Worm (Caenorhabditis elegans): ENCODE data around the gene mct-5.

Gene mct-5

DNA sequence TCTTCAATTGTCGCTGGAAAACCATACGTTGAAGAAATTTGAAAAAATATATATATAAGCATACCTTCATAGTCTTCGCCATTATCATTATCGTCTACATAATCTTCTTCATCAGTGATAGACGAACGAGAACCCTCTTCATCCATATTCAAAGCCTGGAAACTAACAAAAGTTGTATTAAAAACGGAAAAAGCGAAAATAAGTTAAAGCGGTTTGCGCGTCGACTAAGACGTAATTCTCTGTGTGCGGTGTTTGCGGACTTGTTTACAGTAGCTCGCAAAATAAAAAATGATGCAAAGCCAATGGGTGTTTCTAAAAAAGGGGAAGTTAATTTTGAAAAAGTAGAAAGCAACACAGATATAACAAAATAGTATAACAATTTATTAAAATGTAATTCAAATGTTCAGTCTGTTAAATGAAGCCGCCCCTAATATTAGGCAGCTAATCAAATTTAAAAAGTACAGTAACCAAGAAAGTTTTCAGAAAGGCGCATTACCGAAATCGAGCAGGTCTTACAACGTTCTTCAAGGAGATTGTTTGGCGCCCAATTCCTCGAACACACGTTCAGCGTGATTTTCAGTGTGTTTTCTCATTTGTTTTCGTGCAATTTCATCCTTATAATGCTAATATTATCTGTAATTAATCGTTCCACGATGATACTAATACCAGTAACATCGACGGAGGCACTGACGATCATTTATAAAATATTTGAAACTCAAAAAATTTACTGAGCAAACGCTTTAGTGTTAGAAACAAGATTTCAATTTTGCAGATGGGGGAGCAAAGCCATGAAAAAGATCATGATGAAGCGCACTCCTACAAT, 33.7 kb upstream of the mct-5 start, which contains the start of the genes T07F8.4 and gld-3:
TSS of gene T07F8.4 (minus strand) at position 162 of the 823 bp plus-strand sequence.
TSS of gene gld-3 (plus strand) at position 773 of the 823 bp plus-strand sequence.
- peak; percentile 62 for TF ChIP-seq mep-1 (tag; optimal IDR thresholded peaks at IDR 0.05)
- no peak for TF ChIP-seq sem-2 (GFP tag; optimal IDR thresholded peaks at IDR 0.05)
- no peak for TF ChIP-seq elt-1 (tag; optimal IDR thresholded peaks at IDR 0.05; ENCODE audit: borderline replicate concordance, insufficient read depth)
- no peak for TF ChIP-seq ham-2 (GFP tag; optimal IDR thresholded peaks at IDR 0.05)
- peak; percentile 93 for TF ChIP-seq lsy-2 (tag; optimal IDR thresholded peaks at IDR 0.05)
- no peak for TF ChIP-seq pha-4 (tag; optimal IDR thresholded peaks at IDR 0.05)
- peak; percentile 42 for TF ChIP-seq sptf-1 (tag; optimal IDR thresholded peaks at IDR 0.05)
- TF ChIP-seq nhr-28 (tag; optimal IDR thresholded peaks at IDR 0.05) = no peak

DNA sequence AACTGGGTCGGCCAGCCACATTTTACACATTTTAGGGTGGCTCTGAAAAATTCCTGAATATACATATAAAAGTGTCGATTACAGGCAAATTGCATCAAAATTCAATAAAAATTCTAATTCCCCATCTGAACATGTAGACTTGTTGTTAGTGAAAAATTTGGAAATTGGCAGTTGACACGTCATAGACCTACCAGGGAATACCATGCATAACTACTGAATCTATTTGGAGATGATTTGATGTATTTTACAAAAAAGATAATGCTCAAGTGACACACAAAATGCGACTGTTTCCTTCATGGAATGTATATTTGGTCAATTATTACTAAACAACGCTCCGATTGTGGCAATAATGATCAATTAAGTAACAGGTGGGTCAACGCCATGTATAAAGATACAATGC, 28.1 kb upstream of the mct-5 start, which contains the start of gene F10E7.1:
TSS of gene F10E7.1 (plus strand) at position 301 of the 400 bp plus-strand sequence.
- TF ChIP-seq nhr-12 (tag; optimal IDR thresholded peaks at IDR 0.05) = no peak
- no peak for TF ChIP-seq nhr-76 (tag; optimal IDR thresholded peaks at IDR 0.05)
- no peak for TF ChIP-seq nhr-237 (tag; optimal IDR thresholded peaks at IDR 0.05)
- TF ChIP-seq unc-120 (tag; optimal IDR thresholded peaks at IDR 0.05; ENCODE audit: poor library complexity, severe bottlenecking) = no peak
- TF ChIP-seq ceh-83 (GFP tag; optimal IDR thresholded peaks at IDR 0.05) = no peak
- no peak for TF ChIP-seq mls-2 (tag; optimal IDR thresholded peaks at IDR 0.05)
- no peak for TF ChIP-seq sem-2 (GFP tag; optimal IDR thresholded peaks at IDR 0.05)
- no peak for TF ChIP-seq snpc-4 (tag; optimal IDR thresholded peaks at IDR 0.05)
- TF ChIP-seq lsy-2 (tag; optimal IDR thresholded peaks at IDR 0.05) = no peak
- TF ChIP-seq ztf-11 (tag; optimal IDR thresholded peaks at IDR 0.05) = no peak
- no peak for TF ChIP-seq ceh-39 (tag; optimal IDR thresholded peaks at IDR 0.05)
- TF ChIP-seq tbx-8 (GFP tag; optimal IDR thresholded peaks at IDR 0.05) = no peak
- no peak for TF ChIP-seq nhr-2 (tag; optimal IDR thresholded peaks at IDR 0.05)

DNA sequence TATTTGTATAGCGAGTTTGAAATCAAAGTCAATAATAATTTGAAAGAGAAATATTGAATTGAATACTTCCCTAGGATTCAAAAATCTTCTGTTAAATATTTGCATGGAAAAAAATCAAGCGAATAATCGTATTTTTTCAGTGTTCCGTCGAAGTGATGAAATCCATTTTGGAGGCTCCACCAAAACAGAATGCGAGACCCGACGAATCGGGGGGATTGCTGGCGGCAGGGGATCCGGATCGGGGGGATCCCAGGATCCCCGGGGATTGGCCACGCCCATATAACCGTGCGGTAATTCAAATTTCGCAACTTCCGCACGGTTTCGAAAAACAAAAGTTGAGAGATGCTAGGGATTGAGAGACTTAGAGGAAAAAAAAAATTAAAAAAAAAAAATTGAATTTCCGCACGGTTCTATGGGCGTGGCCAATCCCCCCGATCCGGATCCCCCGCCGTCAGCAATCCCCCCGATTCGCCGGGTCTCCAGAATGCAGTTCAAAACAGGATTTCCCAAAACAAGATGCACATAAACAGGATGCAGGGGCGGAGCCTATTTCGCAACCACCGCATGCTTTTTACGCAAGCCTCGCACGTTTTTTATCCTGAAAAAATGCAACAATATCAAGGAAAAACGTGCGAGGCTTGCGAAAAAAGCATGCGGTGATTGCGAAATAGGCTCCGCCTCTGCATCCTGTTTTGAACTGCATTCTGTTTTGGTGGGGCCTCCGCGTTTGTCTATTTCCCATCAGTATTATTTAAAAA, 24.4 kb upstream of the mct-5 start, which contains the start of gene F10E7.11:
TSS of gene F10E7.11 (minus strand) at position 232 of the 758 bp plus-strand sequence.
- peak; percentile 16 for TF ChIP-seq cnd-1 (tag; optimal IDR thresholded peaks at IDR 0.05)
- TF ChIP-seq mls-2 (tag; optimal IDR thresholded peaks at IDR 0.05) = no peak

DNA sequence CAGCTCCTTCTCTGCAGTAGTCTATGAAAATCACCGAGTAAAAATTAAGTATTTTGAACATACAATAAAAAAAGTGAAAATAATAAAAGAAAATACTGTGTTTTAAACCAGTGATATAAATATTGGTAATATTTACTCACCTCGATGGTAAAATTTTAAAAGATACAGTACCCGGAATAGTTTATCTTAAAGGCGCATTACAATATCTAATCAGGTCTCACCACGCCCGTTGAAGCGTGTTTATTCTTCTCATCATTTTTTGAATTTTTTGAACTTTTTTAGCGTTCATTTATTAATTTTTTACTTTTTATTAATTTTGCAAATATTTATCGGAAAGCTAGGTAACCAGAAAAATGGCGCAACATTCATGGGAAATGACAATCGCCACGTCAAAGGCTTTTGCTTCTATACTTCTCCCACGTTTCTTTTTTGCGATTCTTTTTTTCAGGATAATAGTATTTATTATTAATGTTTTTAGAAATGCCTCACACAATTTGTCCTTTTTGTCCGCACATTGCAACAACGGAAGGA, 23.4 kb upstream of the mct-5 start, which contains the start of gene F10E7.2:
TSS of gene F10E7.2 (plus strand) at position 481 of the 531 bp plus-strand sequence.
- TF ChIP-seq unc-39 (tag; optimal IDR thresholded peaks at IDR 0.05) = no peak
- no peak for TF ChIP-seq lsy-2 (tag; optimal IDR thresholded peaks at IDR 0.05)
- no peak for TF ChIP-seq ham-2 (GFP tag; optimal IDR thresholded peaks at IDR 0.05)
- no peak for TF ChIP-seq nhr-12 (tag; optimal IDR thresholded peaks at IDR 0.05)
- no peak for TF ChIP-seq sptf-1 (tag; optimal IDR thresholded peaks at IDR 0.05)
- TF ChIP-seq bed-3 (GFP tag; optimal IDR thresholded peaks at IDR 0.05) = no peak
- TF ChIP-seq pha-4 (tag; optimal IDR thresholded peaks at IDR 0.05) = no peak
- no peak for TF ChIP-seq ztf-11 (tag; optimal IDR thresholded peaks at IDR 0.05)
- no peak for TF ChIP-seq mep-1 (tag; optimal IDR thresholded peaks at IDR 0.05)
- TF ChIP-seq sem-2 (GFP tag; optimal IDR thresholded peaks at IDR 0.05) = no peak
- TF ChIP-seq nhr-237 (tag; optimal IDR thresholded peaks at IDR 0.05) = no peak
- TF ChIP-seq tbx-8 (GFP tag; optimal IDR thresholded peaks at IDR 0.05) = no peak
- TF ChIP-seq lin-32 (GFP tag; optimal IDR thresholded peaks at IDR 0.05) = no peak
- no peak for TF ChIP-seq zip-8 (tag; optimal IDR thresholded peaks at IDR 0.05)
- TF ChIP-seq nhr-76 (tag; optimal IDR thresholded peaks at IDR 0.05) = no peak
- no peak for TF ChIP-seq cnd-1 (tag; optimal IDR thresholded peaks at IDR 0.05)
- TF ChIP-seq ceh-39 (tag; optimal IDR thresholded peaks at IDR 0.05) = no peak
- no peak for TF ChIP-seq flh-1 (GFP tag; optimal IDR thresholded peaks at IDR 0.05)

DNA sequence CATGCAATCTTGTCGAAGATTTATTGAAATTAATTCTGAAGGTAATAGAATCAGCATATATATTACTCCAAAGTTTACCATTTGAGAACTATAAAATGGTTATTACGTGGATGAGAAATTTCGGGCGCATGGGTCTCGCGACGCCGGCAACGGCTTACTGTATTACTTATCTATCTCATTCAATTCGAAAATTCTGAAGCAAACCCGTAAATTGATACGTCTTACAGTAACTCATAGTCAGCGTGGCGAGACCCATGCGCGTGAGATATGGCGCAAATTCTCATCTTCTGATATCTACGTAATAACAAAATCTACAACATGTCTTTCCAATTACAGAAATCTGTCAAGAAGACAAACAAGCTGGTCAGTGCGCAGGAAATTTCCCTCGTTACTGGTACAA, 21.1 kb upstream of the mct-5 start:
- TF ChIP-seq lin-13 (tag; optimal IDR thresholded peaks at IDR 0.05) (no peak), ceh-43 (GFP tag; optimal IDR thresholded peaks at IDR 0.05) (no peak), ztf-11 (tag; optimal IDR thresholded peaks at IDR 0.05) (no peak), mep-1 (tag; optimal IDR thresholded peaks at IDR 0.05) (no peak)
